Worm (Caenorhabditis elegans) whole organism, L3 larva: ENCODE results near the gene atf-4.

Source experiments
- fos-1 ChIP-seq: fragments of 150-350 bp; optimal IDR thresholded peaks from 2 replicates; lab custom pipeline; 2014; ENCODE audit warnings: missing biosample characterization, missing genetic modification characterization
- pha-4 ChIP-seq: fragments of 150-350 bp; optimal IDR thresholded peaks from 2 replicates; lab custom pipeline; 2014; ENCODE audit warnings: missing biosample characterization, missing genetic modification reagents, missing genetic modification characterization
- ztf-11 ChIP-seq: fragments of 150-350 bp; optimal IDR thresholded peaks from 2 replicates; lab custom pipeline; 2014; ENCODE audit warnings: missing biosample characterization, missing genetic modification characterization

- TF ChIP-seq pha-4 (tag; lab: Kevin White, UChicago): peak; percentile 91
- no peak for TF ChIP-seq ztf-11 (tag; lab: Kevin White, UChicago)
- TF ChIP-seq fos-1 (tag; lab: Kevin White, UChicago): no peak
Measured at ce11 chrX:14813398-14813797, 2.8 kb upstream of the atf-4 start.
